Worm (Caenorhabditis elegans): ENCODE data around the gene ZC404.2.

DNA sequence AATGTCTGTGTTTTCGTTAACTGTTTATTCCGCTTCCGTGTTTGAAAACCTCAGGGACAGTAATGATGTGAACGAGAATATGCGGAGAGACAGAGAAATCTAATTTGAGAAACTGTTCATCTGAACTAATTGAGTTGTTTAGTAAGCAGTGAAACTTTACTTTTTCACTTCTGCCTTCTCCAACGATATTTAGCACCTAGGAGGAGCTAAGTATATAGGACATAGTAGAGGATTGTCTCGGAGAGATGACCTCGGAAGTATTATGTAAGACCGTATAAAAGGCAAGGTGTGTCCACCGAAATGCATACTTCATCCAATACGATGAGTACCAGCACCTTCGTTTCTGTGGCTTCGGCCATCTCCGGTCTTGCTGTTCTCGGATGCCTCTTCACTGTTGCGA lies 41.7 kb downstream of the ZC404.2 start, which contains the start of gene col-141:
- TF ChIP-seq ceh-19 (GFP tag; optimal IDR thresholded peaks at IDR 0.05) (no peak), zip-5 (tag; optimal IDR thresholded peaks at IDR 0.05) (no peak), pqm-1 (tag; optimal IDR thresholded peaks at IDR 0.05) (no peak), nhr-11 (tag; optimal IDR thresholded peaks at IDR 0.05) (no peak), ahr-1 (tag; optimal IDR thresholded peaks at IDR 0.05) (no peak), dmd-4 (tag; optimal IDR thresholded peaks at IDR 0.05; ENCODE audit: borderline replicate concordance) (no peak), pros-1 (tag; optimal IDR thresholded peaks at IDR 0.05) (no peak), hlh-13 (GFP tag; optimal IDR thresholded peaks at IDR 0.05) (no peak), hlh-30 (tag; optimal IDR thresholded peaks at IDR 0.05; ENCODE audit: insufficient read depth) (no peak), fkh-6 (tag; optimal IDR thresholded peaks at IDR 0.05) (no peak), tbx-7 (tag; optimal IDR thresholded peaks at IDR 0.05) (no peak), rnt-1 (tag; optimal IDR thresholded peaks at IDR 0.05) (no peak), ceh-6 (GFP tag; optimal IDR thresholded peaks at IDR 0.05) (no peak), C08G9.2 (tag; optimal IDR thresholded peaks at IDR 0.05) (no peak)

Measured in whole organism, late embryonic.